Worm (Caenorhabditis elegans) whole organism, late embryonic: ENCODE data around the gene zif-1.

ENCODE experiments used
- C38D4.7 ChIP-seq: fragments of 200-800 bp; sonication (Bioruptor generic); optimal IDR thresholded peaks from 2 replicates; lab custom pipeline; 2018; ENCODE audit warnings: mild to moderate bottlenecking, missing genetic modification characterization, moderate library complexity, missing compliant biosample characterization
- K02D7.2 ChIP-seq: sonication (generic microtip); optimal IDR thresholded peaks from 2 replicates; lab custom pipeline; 2017; ENCODE audit warnings: mild to moderate bottlenecking, missing genetic modification characterization, missing compliant biosample characterization
- K09A11.1 ChIP-seq: sonication (generic microtip); optimal IDR thresholded peaks from 2 replicates; lab custom pipeline; 2017; ENCODE audit warnings: antibody characterized with exemption, mild to moderate bottlenecking, missing genetic modification characterization, missing compliant biosample characterization; ENCODE audit not compliant: insufficient read depth
- T23F11.4 ChIP-seq: fragments of 200-800 bp; sonication (Bioruptor generic); optimal IDR thresholded peaks from 2 replicates; lab custom pipeline; 2018; ENCODE audit warnings: mild to moderate bottlenecking, missing genetic modification characterization, missing compliant biosample characterization
- ceh-14 ChIP-seq: sonication (generic microtip); optimal IDR thresholded peaks from 2 replicates; lab custom pipeline; 2016; ENCODE audit warnings: missing genotype, missing genetic modification characterization, missing compliant biosample characterization
- ceh-19 ChIP-seq: fragments of 200-800 bp; sonication (Bioruptor generic); optimal IDR thresholded peaks from 2 replicates; lab custom pipeline; 2018; ENCODE audit warnings: mild to moderate bottlenecking, missing genetic modification characterization, missing compliant biosample characterization
- ceh-22 ChIP-seq: sonication (generic microtip); optimal IDR thresholded peaks from 2 replicates; lab custom pipeline; 2017; ENCODE audit warnings: missing biosample characterization, missing genetic modification characterization
- ceh-31 ChIP-seq: sonication (generic microtip); optimal IDR thresholded peaks from 2 replicates; lab custom pipeline; 2016; ENCODE audit warnings: missing genetic modification characterization, missing compliant biosample characterization
- ceh-34 ChIP-seq: sonication (generic microtip); optimal IDR thresholded peaks from 2 replicates; lab custom pipeline; 2016; ENCODE audit warnings: mild to moderate bottlenecking, missing genetic modification characterization, missing compliant biosample characterization
- dmd-4 ChIP-seq: sonication (generic microtip); optimal IDR thresholded peaks from 2 replicates; lab custom pipeline; 2016; ENCODE audit warnings: borderline replicate concordance, missing genetic modification characterization, missing compliant biosample characterization
- dve-1 ChIP-seq: sonication (generic microtip); optimal IDR thresholded peaks from 2 replicates; lab custom pipeline; 2017; ENCODE audit warnings: antibody characterized with exemption, mild to moderate bottlenecking, missing genetic modification characterization, missing compliant biosample characterization
- elt-2 ChIP-seq: sonication (generic microtip); optimal IDR thresholded peaks from 2 replicates; lab custom pipeline; 2016; ENCODE audit warnings: missing genetic modification reagents, missing genetic modification characterization, missing compliant biosample characterization
- eyg-1 ChIP-seq: sonication (generic microtip); optimal IDR thresholded peaks from 2 replicates; lab custom pipeline; 2016; ENCODE audit warnings: missing genotype, missing genetic modification characterization, missing compliant biosample characterization
- fkh-6 ChIP-seq: sonication (generic microtip); optimal IDR thresholded peaks from 2 replicates; lab custom pipeline; 2016; ENCODE audit warnings: missing genetic modification characterization, missing compliant biosample characterization
- gmeb-2 ChIP-seq: sonication (generic microtip); optimal IDR thresholded peaks from 2 replicates; lab custom pipeline; 2016; ENCODE audit warnings: missing genetic modification characterization, inconsistent platforms, missing compliant biosample characterization
- hlh-30 ChIP-seq: sonication (generic microtip); optimal IDR thresholded peaks from 2 replicates; lab custom pipeline; 2017; ENCODE audit warnings: antibody characterized with exemption, missing genetic modification characterization, missing compliant biosample characterization; ENCODE audit not compliant: insufficient read depth
- hlh-6 ChIP-seq: sonication (generic microtip); optimal IDR thresholded peaks from 2 replicates; lab custom pipeline; 2016; ENCODE audit warnings: missing genotype, missing genetic modification characterization, missing compliant biosample characterization
- hlh-8 ChIP-seq: sonication (generic microtip); optimal IDR thresholded peaks from 2 replicates; lab custom pipeline; 2016; ENCODE audit warnings: missing genotype, missing genetic modification characterization, missing compliant biosample characterization
- lin-11 ChIP-seq: fragments of 200-800 bp; sonication (Bioruptor generic); optimal IDR thresholded peaks from 2 replicates; lab custom pipeline; 2018; ENCODE audit warnings: mild to moderate bottlenecking, missing genetic modification characterization, missing compliant biosample characterization
- mec-3 ChIP-seq: sonication (generic microtip); optimal IDR thresholded peaks from 2 replicates; lab custom pipeline; 2016; ENCODE audit warnings: borderline replicate concordance, missing genetic modification characterization, missing compliant biosample characterization
- nfya-1 ChIP-seq: sonication (generic microtip); optimal IDR thresholded peaks from 2 replicates; lab custom pipeline; 2017; ENCODE audit warnings: missing genetic modification characterization, mild to moderate bottlenecking, missing compliant biosample characterization, antibody characterized with exemption, moderate library complexity
- nhr-11 ChIP-seq: fragments of 150-350 bp; optimal IDR thresholded peaks from 2 replicates; lab custom pipeline; 2014; ENCODE audit warnings: missing biosample characterization, missing genetic modification characterization
- npax-4 ChIP-seq: sonication (generic microtip); optimal IDR thresholded peaks from 2 replicates; lab custom pipeline; 2016; ENCODE audit warnings: missing genetic modification characterization, missing compliant biosample characterization
- odd-2 ChIP-seq: sonication (generic microtip); optimal IDR thresholded peaks from 2 replicates; lab custom pipeline; 2017; ENCODE audit warnings: antibody characterized with exemption, mild to moderate bottlenecking, missing genetic modification characterization, missing compliant biosample characterization
- pag-3 ChIP-seq: sonication (generic microtip); optimal IDR thresholded peaks from 2 replicates; lab custom pipeline; 2016; ENCODE audit warnings: missing compliant biosample characterization, missing genetic modification characterization, borderline replicate concordance
- ref-2 ChIP-seq: sonication (generic microtip); optimal IDR thresholded peaks from 2 replicates; lab custom pipeline; 2016; ENCODE audit warnings: missing genetic modification characterization, missing compliant biosample characterization
- sox-2 ChIP-seq: fragments of 200-800 bp; sonication (Bioruptor generic); IDR thresholded peaks from 2 replicates; pipeline ENCODE4 v1.3.6; 2022; ENCODE audit warnings: missing genetic modification reagents, missing genetic modification characterization, missing compliant biosample characterization
- tbx-2 ChIP-seq: sonication (generic microtip); optimal IDR thresholded peaks from 2 replicates; lab custom pipeline; 2016; ENCODE audit warnings: missing genetic modification characterization, missing compliant biosample characterization
- tbx-7 ChIP-seq: sonication (generic microtip); optimal IDR thresholded peaks from 2 replicates; lab custom pipeline; 2016; ENCODE audit warnings: missing genotype, missing genetic modification characterization, missing compliant biosample characterization
- unc-3 ChIP-seq, 2 experiments: fragments of 200-800 bp in 1 of 2; sonication (Bioruptor generic) in 1 of 2; sonication (generic microtip) in 1 of 2; conservative IDR thresholded peaks in 1 of 2; optimal IDR thresholded peaks in 1 of 2; 2 replicates each; pipeline versions ENCODE4 v1.3.6 to Lab custom; 2016 to 2022; ENCODE audit warnings: missing compliant biosample characterization in 2 of 2, missing genetic modification characterization in 2 of 2, missing genetic modification reagents in 1 of 2
- unc-42 ChIP-seq: sonication (generic microtip); optimal IDR thresholded peaks from 2 replicates; lab custom pipeline; 2016; ENCODE audit warnings: missing genotype, missing genetic modification characterization, missing compliant biosample characterization
- unc-86 ChIP-seq: sonication (generic microtip); optimal IDR thresholded peaks from 2 replicates; lab custom pipeline; 2016; ENCODE audit warnings: missing genetic modification characterization, missing compliant biosample characterization

The zif-1 gene

DNA sequence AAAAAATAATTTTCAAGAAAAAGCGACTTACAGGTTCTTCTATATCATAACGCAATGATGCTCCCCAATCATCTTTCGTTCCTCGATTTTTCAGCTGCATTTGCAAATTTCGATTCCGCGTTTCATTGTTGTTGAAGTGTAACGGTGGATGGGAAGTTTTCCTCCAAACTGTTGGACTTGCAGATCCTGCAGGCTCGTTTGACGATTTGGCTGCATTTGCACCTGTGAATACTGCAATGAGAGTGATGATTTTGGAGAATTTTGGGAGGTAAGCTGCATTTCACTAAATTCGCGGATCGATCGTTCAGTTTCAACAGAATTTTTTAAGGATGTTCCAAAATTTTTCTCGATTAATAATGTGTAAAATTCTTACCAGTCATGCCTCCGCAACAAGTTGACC lies 21.7 kb upstream of the zif-1 start:
- TF ChIP-seq pag-3 (tag; lab: Kevin White, UChicago) (no peak), ceh-22 (tag; lab: Kevin White, UChicago) (no peak), K09A11.1 (tag; lab: Kevin White, UChicago) (no peak), npax-4 (tag; lab: Kevin White, UChicago) (no peak), unc-42 (tag; lab: Kevin White, UChicago) (no peak)
- TF ChIP-seq, all 69 proteins: peak for 0

DNA sequence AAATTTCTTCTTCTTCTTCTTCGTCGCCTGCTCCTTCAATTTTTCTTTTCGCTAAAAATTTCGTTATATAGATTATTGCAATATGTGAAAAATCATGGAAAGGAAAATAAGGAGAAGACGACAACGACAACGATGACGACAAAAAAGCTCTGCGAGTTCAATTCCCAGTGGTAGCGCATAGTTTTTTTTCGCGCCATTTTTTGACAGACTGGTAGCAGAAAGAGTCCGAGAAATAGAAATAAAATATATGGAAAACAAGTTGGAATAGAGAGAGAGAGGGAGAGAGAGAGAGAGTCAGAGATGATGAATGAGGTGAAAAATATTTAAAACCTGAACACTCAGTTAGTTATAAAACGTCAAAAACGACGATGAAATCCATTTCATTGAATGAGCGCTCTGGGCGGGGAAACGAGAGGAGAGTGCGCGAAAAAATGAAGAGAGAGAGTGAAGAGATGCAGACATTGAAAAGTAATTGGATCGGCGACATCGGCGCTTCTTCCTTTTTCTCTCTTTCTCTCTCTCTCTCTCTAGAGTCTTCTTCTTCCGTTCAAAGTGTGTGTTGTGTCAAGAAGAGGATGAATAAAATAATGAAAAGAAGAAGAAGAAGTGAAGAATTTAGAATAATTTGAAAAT lies 20.6 kb upstream of the zif-1 start, which contains the start of gene pde-2:
pde-2 (minus strand) TSS at position 51 of the 633 bp plus-strand sequence.
- TF ChIP-seq K02D7.2 (tag; lab: Kevin White, UChicago) (no peak), unc-42 (tag; lab: Kevin White, UChicago) (peak; percentile 97), ceh-14 (peak; percentile 1), ceh-19 (peak; percentile 12), ceh-31 (tag; lab: Kevin White, UChicago) (peak; percentile 61), tbx-2 (tag; lab: Kevin White, UChicago) (peak; percentile 17), ceh-34 (peak; percentile 75), nfya-1 (peak; percentile 21), C38D4.7 (GFP tag; lab: Kevin White, UChicago) (no peak)

DNA sequence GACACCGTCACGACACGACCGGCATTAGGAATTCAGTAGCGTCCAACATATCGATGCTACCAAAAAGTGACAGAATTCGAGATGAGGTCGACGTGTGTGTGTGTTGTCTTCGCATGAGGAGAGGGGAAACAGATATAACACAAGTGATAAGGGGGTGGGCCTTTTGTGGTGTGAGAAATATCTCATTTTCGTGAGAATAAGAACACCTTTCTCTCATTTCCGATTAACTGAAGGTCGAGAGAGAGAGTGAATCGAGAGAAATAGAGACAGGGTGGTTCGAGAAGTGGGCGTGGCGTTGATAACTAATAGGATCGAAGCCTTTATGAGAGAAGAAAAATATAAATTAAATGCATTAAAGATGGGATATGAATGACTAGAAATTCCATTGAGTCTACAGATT lies 19.4 kb upstream of the zif-1 start:
- TF ChIP-seq hlh-8 (tag; lab: Kevin White, UChicago) (no peak), fkh-6 (tag; lab: Kevin White, UChicago) (no peak), nhr-11 (no peak), hlh-30 (tag; lab: Kevin White, UChicago) (no peak), mec-3 (tag; lab: Kevin White, UChicago) (no peak), gmeb-2 (no peak), hlh-6 (tag; lab: Kevin White, UChicago) (no peak), unc-3 (GFP tag; conservative IDR thresholded peaks at IDR 0.05; lab: Robert Waterston, UW) (no peak), unc-3 (tag; optimal IDR thresholded peaks at IDR 0.05; lab: Kevin White, UChicago) (no peak), sox-2 (GFP tag; lab: Robert Waterston, UW) (no peak)
- TF ChIP-seq, all 69 proteins: peak for 0

DNA sequence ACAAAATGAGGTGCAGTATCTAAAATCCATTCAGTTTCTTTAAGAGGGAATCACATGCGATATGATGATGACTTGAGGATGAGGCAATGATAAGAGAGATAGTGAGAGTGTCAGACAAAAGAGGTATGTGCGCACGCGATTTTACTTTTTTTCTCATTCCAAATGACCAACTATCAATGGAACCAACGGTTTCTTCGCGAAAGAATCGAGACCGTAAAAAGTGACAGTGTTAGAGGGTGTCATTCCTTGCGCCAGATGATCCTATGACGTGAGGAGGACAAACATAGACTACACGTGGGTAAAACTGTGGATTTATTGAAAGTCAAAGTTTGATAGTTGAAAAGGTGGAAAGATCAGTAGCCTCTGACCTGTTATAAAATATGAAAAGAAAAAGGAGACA lies 18.8 kb upstream of the zif-1 start:
- TF ChIP-seq nfya-1 = no peak
- no peak for TF ChIP-seq T23F11.4 (GFP tag; lab: Kevin White, UChicago)
- no peak for TF ChIP-seq dmd-4 (tag; lab: Kevin White, UChicago)
- no peak for TF ChIP-seq sox-2 (GFP tag; lab: Robert Waterston, UW)
- no peak for TF ChIP-seq tbx-7
- TF ChIP-seq lin-11 = no peak
- TF ChIP-seq unc-86 (tag; lab: Kevin White, UChicago) = no peak
- no peak for TF ChIP-seq eyg-1 (tag; lab: Kevin White, UChicago)
- no peak for TF ChIP-seq ref-2 (tag; lab: Kevin White, UChicago)
- no peak for TF ChIP-seq odd-2
- no peak for TF ChIP-seq nhr-11

DNA sequence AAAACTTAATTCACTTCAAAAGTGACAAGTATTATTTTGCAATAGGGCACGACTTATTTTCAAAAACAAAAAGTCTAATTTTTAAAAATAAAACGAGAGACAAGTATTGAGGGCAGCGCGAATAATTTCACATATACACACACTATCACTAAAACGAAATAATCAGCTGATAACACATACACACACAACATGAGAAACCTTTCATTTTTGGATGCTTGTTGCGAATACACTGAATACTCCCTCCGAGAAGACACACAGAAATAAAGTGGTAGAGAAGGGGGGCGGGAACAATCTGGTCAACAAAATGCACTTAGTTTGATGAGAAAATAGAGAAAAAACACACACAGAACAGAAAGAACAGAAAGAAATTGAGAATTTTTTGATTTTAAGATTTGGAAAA lies 18.2 kb upstream of the zif-1 start:
- TF ChIP-seq dve-1 (tag; lab: Kevin White, UChicago) (no peak), elt-2 (tag; lab: Kevin White, UChicago) (peak; percentile 47)
